Fruit fly (Drosophila melanogaster): ENCODE measurements around the gene CG14054.

- TF ChIP-seq CG17806 (tag; optimal IDR thresholded peaks at IDR 0.05) = no peak
- no peak for TF ChIP-seq CG4496 (GFP tag; IDR thresholded peaks at IDR 0.05)
- TF ChIP-seq Snoo (tag; optimal IDR thresholded peaks at IDR 0.05) = no peak
- no peak for TF ChIP-seq CG34367 (tag; optimal IDR thresholded peaks at IDR 0.05)
- no peak for TF ChIP-seq Pif1A (GFP tag; optimal IDR thresholded peaks at IDR 0.05)
Observed at dm6 chrX:2112660-2113059, 46.5 kb upstream of the CG14054 start.
